Fruit fly (Drosophila melanogaster) whole organism, pupa: ENCODE data around the gene CG12104.

ENCODE experiments used
- CG15710 ChIP-seq: fragments of 200-800 bp; sonication (Bioruptor generic); optimal IDR thresholded peaks from 2 replicates; lab custom pipeline; 2018; ENCODE audit warnings: missing biosample characterization, mild to moderate bottlenecking, missing genetic modification characterization, moderate library complexity
- CG4496 ChIP-seq: fragments of 200-800 bp; sonication (Bioruptor generic); IDR thresholded peaks from 3 replicates; pipeline ENCODE4 v1.3.6; 2022; ENCODE audit warnings: missing biosample characterization, missing genetic modification characterization
- EcR ChIP-seq: fragments of 200-800 bp; sonication (Bioruptor generic); optimal IDR thresholded peaks from 3 replicates; lab custom pipeline; 2019; ENCODE audit warnings: missing biosample characterization, missing genetic modification characterization, mild to moderate bottlenecking, moderate library complexity, missing genetic modification reagents
- Pif1A ChIP-seq: fragments of 200-800 bp; sonication (Bioruptor generic); optimal IDR thresholded peaks from 3 replicates; lab custom pipeline; 2016; ENCODE audit warnings: missing biosample characterization, missing genetic modification characterization
- Snoo ChIP-seq: fragments of 200-800 bp; sonication (Bioruptor generic); optimal IDR thresholded peaks from 3 replicates; lab custom pipeline; 2017; ENCODE audit warnings: missing biosample characterization, mild to moderate bottlenecking, missing genetic modification characterization, inconsistent platforms

- TF ChIP-seq CG15710 (tag; lab: Kevin White, UChicago) (peak; percentile 18), CG4496 (0 out of 3 replicates have a peak, but pooled peaks have one; percentile 17), EcR (GFP tag; lab: Kevin White, UChicago) (peak; percentile 55), Pif1A (GFP tag; lab: Kevin White, UChicago) (no peak), Snoo (tag; lab: Kevin White, UChicago) (no peak)
These were observed 34.0 kb downstream of the CG12104 start, which contains the start of gene CG7879 for dm6 chr3L:1568225-1569161.
